Fruit fly (Drosophila melanogaster): Measurements from ENCODE around the gene PDCD-5.

The PDCD-5 gene

dm6 chr3L:16211156-16211935 is 20.5 kb downstream of the PDCD-5 start:
- no peak for TF ChIP-seq CG17801 (GFP tag; optimal IDR thresholded peaks at IDR 0.05; ENCODE audit: partially characterized antibody)

- no peak for TF ChIP-seq CG17801 (GFP tag; optimal IDR thresholded peaks at IDR 0.05; ENCODE audit: partially characterized antibody)
Measured at dm6 chr3L:16209641-16210040, 22.2 kb downstream of the PDCD-5 start.

dm6 chr3L:16208839-16209612 is 22.8 kb downstream of the PDCD-5 start:
- TF ChIP-seq CG17801 (GFP tag; optimal IDR thresholded peaks at IDR 0.05; ENCODE audit: partially characterized antibody) = no peak

dm6 chr3L:16208053-16208838 is 23.6 kb downstream of the PDCD-5 start:
- no peak for TF ChIP-seq CG17801 (GFP tag; optimal IDR thresholded peaks at IDR 0.05; ENCODE audit: partially characterized antibody)

- no peak for TF ChIP-seq CG17801 (GFP tag; optimal IDR thresholded peaks at IDR 0.05; ENCODE audit: partially characterized antibody)
Measured at dm6 chr3L:16204128-16204527, 27.7 kb downstream of the PDCD-5 start.

dm6 chr3L:16203236-16203635 is 28.6 kb downstream of the PDCD-5 start:
- TF ChIP-seq CG17801 (GFP tag; optimal IDR thresholded peaks at IDR 0.05; ENCODE audit: partially characterized antibody) = no peak

dm6 chr3L:16202550-16202949 is 29.3 kb downstream of the PDCD-5 start:
- no peak for TF ChIP-seq CG17801 (GFP tag; optimal IDR thresholded peaks at IDR 0.05; ENCODE audit: partially characterized antibody)

- TF ChIP-seq CG17801 (GFP tag; optimal IDR thresholded peaks at IDR 0.05; ENCODE audit: partially characterized antibody) = no peak
Measured at dm6 chr3L:16201028-16201427, 30.8 kb downstream of the PDCD-5 start, which contains the start of gene dls. Gene dls, plus strand, starts transcription at chr3L:16201328.

- no peak for TF ChIP-seq CG17801 (GFP tag; optimal IDR thresholded peaks at IDR 0.05; ENCODE audit: partially characterized antibody)
Measured at dm6 chr3L:16199929-16200328, 31.9 kb downstream of the PDCD-5 start, which contains the start of gene CG33689. Gene CG33689, plus strand, starts transcription at chr3L:16200229.

- TF ChIP-seq CG17801 (GFP tag; optimal IDR thresholded peaks at IDR 0.05; ENCODE audit: partially characterized antibody) = no peak
Measured at dm6 chr3L:16198920-16199319, 32.9 kb downstream of the PDCD-5 start, which contains the start of gene CG33688. Gene CG33688, plus strand, starts transcription at chr3L:16199220.

- no peak for TF ChIP-seq CG17801 (GFP tag; optimal IDR thresholded peaks at IDR 0.05; ENCODE audit: partially characterized antibody)
Measured at dm6 chr3L:16197450-16197918, 34.4 kb downstream of the PDCD-5 start, which contains the start of gene CG33687. Gene CG33687, plus strand, starts transcription at chr3L:16197868.

- no peak for TF ChIP-seq CG17801 (GFP tag; optimal IDR thresholded peaks at IDR 0.05; ENCODE audit: partially characterized antibody)
Measured at dm6 chr3L:16196588-16197183, 35.2 kb downstream of the PDCD-5 start.

dm6 chr3L:16195476-16195958 is 36.3 kb downstream of the PDCD-5 start:
- no peak for TF ChIP-seq CG17801 (GFP tag; optimal IDR thresholded peaks at IDR 0.05; ENCODE audit: partially characterized antibody)

Measured in ovary, adult (tissue).